Worm (Caenorhabditis elegans): ENCODE results near the gene srxa-12.

The srxa-12 gene

DNA sequence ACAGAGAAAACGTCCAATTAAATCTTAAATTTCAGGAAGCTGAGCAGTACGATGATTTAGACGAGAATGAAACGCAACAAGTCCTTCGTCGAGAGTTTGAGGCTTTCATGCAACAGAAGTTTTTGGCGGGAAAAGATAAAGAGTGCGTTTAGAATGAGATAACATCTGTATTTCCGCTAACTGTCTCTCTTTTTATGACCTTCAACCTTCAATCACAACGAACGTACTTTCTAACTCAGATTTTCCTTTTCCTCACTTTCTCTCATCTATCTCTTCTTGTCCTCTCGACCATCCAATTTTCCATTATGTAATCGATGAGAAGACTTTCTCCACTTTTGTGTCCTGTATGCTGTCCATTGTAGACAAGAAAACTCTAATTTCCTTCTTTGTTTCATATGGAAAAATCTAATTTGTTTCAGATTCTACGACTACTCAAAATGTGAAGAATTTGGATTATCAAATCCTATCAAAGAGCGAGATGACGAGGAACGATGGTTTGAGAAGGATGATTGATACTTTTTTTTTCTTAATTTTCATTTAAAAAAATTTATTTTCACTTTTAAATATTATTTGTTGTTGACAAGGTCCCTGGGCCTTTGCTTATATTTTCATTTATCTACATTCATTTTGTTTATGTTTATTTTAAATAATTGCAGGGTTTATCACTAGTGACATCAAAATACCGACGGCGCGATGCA lies 36.9 kb downstream of the srxa-12 start, which contains the start of gene sao-1:
TSS of gene sao-1 (plus strand) at position 648 of the 698 bp plus-strand sequence.
- TF ChIP-seq unc-62 (GFP tag; optimal IDR thresholded peaks at IDR 0.05) (no peak), blmp-1 (tag; optimal IDR thresholded peaks at IDR 0.05) (peak; percentile 79), elt-1 (tag; optimal IDR thresholded peaks at IDR 0.05; ENCODE audit: borderline replicate concordance, insufficient read depth) (peak; percentile 80)

All from whole organism, mixed stage, embryonic.